ENCODE assay signal across 3 worm cellular contexts in genomic region chrII:9241610-9242009, ce11.
TF ChIP-seq lines count a peak whose summit lies in the region.

No protein-coding gene starts in this region.

TF ChIP-seq in whole organism, L1 larva, 84 proteins besides CTCF, POLR2A, EP300 and RAD21:
- no peak for TF ChIP-seq nhr-19 (GFP tag; conservative IDR thresholded peaks at IDR 0.05; lab: Robert Waterston, UW)
- peak in 1 of 6 experiments; percentile 26 for TF ChIP-seq elt-3 (tag; optimal IDR thresholded peaks at IDR 0.05; lab: Kevin White, UChicago)
- TF ChIP-seq ama-1 (optimal IDR thresholded peaks at IDR 0.05; lab: Kevin White, UChicago) = no peak
- TF ChIP-seq fkh-4 (tag; optimal IDR thresholded peaks at IDR 0.05; lab: Kevin White, UChicago; ENCODE audit: borderline replicate concordance) = no peak
- peak; percentile 46 for TF ChIP-seq nhr-85 (tag; lab: Kevin White, UChicago)
- no peak for TF ChIP-seq efl-1 (optimal IDR thresholded peaks at IDR 0.05; lab: Kevin White, UChicago)
- TF ChIP-seq efl-1 (GFP tag; optimal IDR thresholded peaks at IDR 0.05 in 1 of 2; lab: Kevin White, UChicago) = peak in 1 of 2 experiments; percentile 64
- peak; percentile 87 for TF ChIP-seq blmp-1 (tag; optimal IDR thresholded peaks at IDR 0.05; lab: Kevin White, UChicago)
- TF ChIP-seq fkh-8 (tag; optimal IDR thresholded peaks at IDR 0.05; lab: Kevin White, UChicago) = no peak
- peak in 1 of 2 experiments; percentile 11 for TF ChIP-seq lin-35 (GFP tag; optimal IDR thresholded peaks at IDR 0.05; lab: Kevin White, UChicago)
- TF ChIP-seq C34B4.2 (tag; optimal IDR thresholded peaks at IDR 0.05; lab: Kevin White, UChicago) = no peak
- TF ChIP-seq nhr-20 (tag; optimal IDR thresholded peaks at IDR 0.05; lab: Kevin White, UChicago) = peak; percentile 13

TF ChIP-seq in whole organism, L2 larva, 48 proteins besides CTCF, POLR2A, EP300 and RAD21:
- TF ChIP-seq nhr-21 (tag; optimal IDR thresholded peaks at IDR 0.05; lab: Kevin White, UChicago) (peak; percentile 22), unc-55 (GFP tag; optimal IDR thresholded peaks at IDR 0.05; lab: Kevin White, UChicago) (no peak)

TF ChIP-seq in whole organism, L4 larva, 104 proteins besides CTCF, POLR2A, EP300 and RAD21:
- TF ChIP-seq hlh-30 (tag; optimal IDR thresholded peaks at IDR 0.05; lab: Kevin White, UChicago; ENCODE audit: insufficient read depth) (peak; percentile 74), nhr-28 (tag; optimal IDR thresholded peaks at IDR 0.05; lab: Kevin White, UChicago) (peak; percentile 16), daf-16 (GFP tag; optimal IDR thresholded peaks at IDR 0.05; lab: Kevin White, UChicago) (no peak), daf-16 (tag; optimal IDR thresholded peaks at IDR 0.05; lab: Kevin White, UChicago) (no peak), hlh-11 (tag; optimal IDR thresholded peaks at IDR 0.05; lab: Kevin White, UChicago) (peak; percentile 11), unc-62 (GFP tag; optimal IDR thresholded peaks at IDR 0.05 in 1 of 2; lab: Kevin White, UChicago) (no peak), unc-62 (tag; optimal IDR thresholded peaks at IDR 0.05; lab: Kevin White, UChicago) (no peak)

Comparison
In these comparisons a context has a peak if more than half of its experiments do, and no peak if none do; other contexts are left out.
1. Of the 29 proteins assayed by ChIP-seq in both whole organism, L4 larva and whole organism, L1 larva: peak only in whole organism, L4 larva: nhr-28; only in whole organism, L1 larva: none; in both: none; in neither: 28.